Worm (Caenorhabditis elegans): Measurements from ENCODE around the gene str-97.

ce11 chrV:16169026-16169425 is 14.0 kb upstream of the str-97 start, which contains the start of gene str-111:
- TF ChIP-seq dao-5 (tag; optimal IDR thresholded peaks at IDR 0.05) (no peak), W03F9.2 (tag; optimal IDR thresholded peaks at IDR 0.05) (no peak), him-1 (tag; optimal IDR thresholded peaks at IDR 0.05) (no peak)

Measured in whole organism, L4/young adult.